Worm (Caenorhabditis elegans): ENCODE data around the gene M01F1.4.

Gene M01F1.4

DNA sequence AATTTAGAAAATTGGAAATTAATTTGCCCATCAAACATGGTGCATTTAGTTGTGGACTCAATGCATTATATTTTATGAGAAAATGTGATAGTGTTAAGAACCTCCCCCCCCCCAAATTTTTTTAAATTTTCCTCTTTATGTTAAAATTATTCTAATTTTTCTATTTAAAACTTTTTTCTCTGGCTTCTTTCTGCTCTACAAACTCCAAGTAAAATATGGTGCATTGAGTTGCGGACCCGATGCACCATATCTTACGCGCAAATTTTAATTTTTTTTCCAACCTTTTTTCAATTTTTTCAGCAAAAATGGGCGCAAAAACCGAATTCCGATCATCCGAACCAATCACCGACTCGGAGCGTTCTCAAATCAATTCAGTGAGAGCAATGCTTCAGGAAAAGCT, 27.5 kb downstream of the M01F1.4 start, which contains the start of gene C34C12.6:
TSS of gene C34C12.6 (plus strand) at position 301 of the 400 bp plus-strand sequence.
- TF ChIP-seq ceh-16 (tag; optimal IDR thresholded peaks at IDR 0.05) (no peak), nhr-10 (tag; optimal IDR thresholded peaks at IDR 0.05) (no peak), unc-55 (GFP tag; optimal IDR thresholded peaks at IDR 0.05) (no peak), egl-27 (tag; optimal IDR thresholded peaks at IDR 0.05) (no peak), ZK546.5 (tag; optimal IDR thresholded peaks at IDR 0.05) (no peak), sem-4 (tag; optimal IDR thresholded peaks at IDR 0.05) (no peak), lin-39 (tag; optimal IDR thresholded peaks at IDR 0.05) (no peak), alr-1 (tag; optimal IDR thresholded peaks at IDR 0.05) (no peak), elt-3 (tag; optimal IDR thresholded peaks at IDR 0.05) (no peak)

DNA sequence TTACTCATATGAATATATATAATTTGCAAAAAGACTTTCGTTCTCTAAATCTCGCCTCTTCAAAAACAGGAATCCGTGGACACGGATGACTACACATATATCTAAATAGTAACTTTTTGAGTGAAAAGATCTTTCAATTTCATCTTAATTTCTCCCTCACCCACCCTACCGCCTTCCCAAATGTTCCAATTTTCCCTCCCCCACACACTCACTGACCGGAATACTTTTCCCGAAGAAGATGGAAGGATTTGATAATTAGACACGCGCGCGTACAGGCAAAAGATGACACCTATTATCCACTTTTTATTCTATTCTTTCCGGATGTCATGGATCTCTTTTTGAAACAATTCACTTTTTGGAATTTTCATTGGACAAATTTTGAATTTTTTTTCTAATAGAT, 28.9 kb downstream of the M01F1.4 start:
- TF ChIP-seq mdl-1 (tag; optimal IDR thresholded peaks at IDR 0.05) (no peak), blmp-1 (tag; optimal IDR thresholded peaks at IDR 0.05; ENCODE audit: insufficient read depth) (peak; percentile 15)

DNA sequence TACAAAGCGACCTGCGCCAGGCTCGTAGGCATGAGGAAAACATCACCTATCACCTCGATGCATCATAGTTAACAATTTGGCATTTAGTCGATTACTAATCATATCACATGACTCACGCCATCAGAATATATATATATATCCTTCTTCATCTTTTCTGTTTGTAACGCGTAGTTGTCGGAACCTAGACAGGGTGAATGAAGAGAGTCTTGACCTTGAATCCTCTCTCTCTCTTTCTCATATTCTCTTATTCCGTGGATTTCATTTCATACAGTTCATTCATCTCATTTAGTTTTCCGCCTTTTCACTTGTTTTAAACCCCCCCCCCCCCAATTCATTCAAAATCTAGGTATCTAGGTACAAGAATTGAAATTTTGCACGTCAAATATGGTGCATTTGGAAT, 29.6 kb downstream of the M01F1.4 start:
- TF ChIP-seq sma-3 (GFP tag; optimal IDR thresholded peaks at IDR 0.05) (peak; percentile 40), R02D3.7 (tag; optimal IDR thresholded peaks at IDR 0.05) (no peak)

DNA sequence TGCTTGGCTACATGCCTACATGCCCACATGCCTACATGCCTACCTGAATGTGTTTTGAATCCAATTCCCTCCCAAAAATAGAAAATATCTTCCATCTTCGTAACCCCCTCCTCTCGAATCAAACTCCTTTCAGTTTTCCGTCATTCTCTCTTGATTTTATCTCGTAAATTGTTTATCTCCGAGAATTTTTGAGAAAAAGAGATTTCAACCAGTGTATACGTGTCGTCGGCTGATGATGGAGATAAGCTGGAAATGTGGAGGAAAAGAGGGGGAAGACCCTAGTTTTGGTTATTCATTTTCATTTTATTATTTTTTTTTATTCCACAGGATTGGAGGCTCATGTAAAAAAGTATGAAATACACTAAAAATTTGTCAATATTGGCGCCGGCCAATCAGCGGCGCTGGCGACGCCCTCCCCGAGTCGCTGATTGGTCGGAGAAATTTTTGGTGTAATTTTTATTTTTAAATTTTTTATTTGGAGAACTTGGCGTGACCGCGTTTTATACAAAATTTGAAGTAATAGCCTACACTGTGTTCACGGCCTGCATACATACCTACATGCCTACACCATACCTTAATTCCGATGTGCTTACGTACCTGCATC, 30.9 kb downstream of the M01F1.4 start:
- TF ChIP-seq ceh-16 (tag; optimal IDR thresholded peaks at IDR 0.05) (peak; percentile 44), blmp-1 (tag; optimal IDR thresholded peaks at IDR 0.05; ENCODE audit: insufficient read depth) (no peak), elt-1 (tag; optimal IDR thresholded peaks at IDR 0.05) (peak; percentile 58)

DNA sequence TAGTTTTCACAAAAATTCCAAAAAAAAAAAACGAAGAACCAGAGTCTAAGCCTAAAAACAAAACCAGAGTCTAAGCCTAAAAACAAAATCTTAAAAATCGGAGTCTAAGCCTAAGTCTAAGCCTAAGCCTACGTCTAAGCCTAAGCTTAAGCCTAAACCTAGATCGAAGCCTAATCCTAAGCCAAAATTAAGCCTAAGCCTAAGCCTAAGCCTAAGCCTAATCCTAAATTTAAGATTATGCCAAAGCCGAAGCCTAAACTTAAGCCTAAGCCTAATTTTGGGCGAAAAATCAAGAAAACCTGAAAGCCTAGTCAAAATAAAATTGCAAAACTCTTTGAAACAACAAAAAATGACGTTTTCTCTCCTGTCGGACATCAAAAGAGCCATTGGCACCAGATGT, 32.5 kb downstream of the M01F1.4 start:
- TF ChIP-seq elt-1 (tag; optimal IDR thresholded peaks at IDR 0.05): no peak
- TF ChIP-seq alr-1 (tag; optimal IDR thresholded peaks at IDR 0.05): no peak
- no peak for TF ChIP-seq blmp-1 (tag; optimal IDR thresholded peaks at IDR 0.05; ENCODE audit: insufficient read depth)
- TF ChIP-seq F13H6.1 (tag; optimal IDR thresholded peaks at IDR 0.05): no peak
- no peak for TF ChIP-seq ztf-11 (tag; optimal IDR thresholded peaks at IDR 0.05)
- no peak for TF ChIP-seq gmeb-1 (tag; optimal IDR thresholded peaks at IDR 0.05)
- TF ChIP-seq ceh-16 (tag; optimal IDR thresholded peaks at IDR 0.05): no peak
- no peak for TF ChIP-seq sem-4 (tag; optimal IDR thresholded peaks at IDR 0.05)
- TF ChIP-seq aly-2 (tag; optimal IDR thresholded peaks at IDR 0.05): no peak
- no peak for TF ChIP-seq nhr-77 (tag; optimal IDR thresholded peaks at IDR 0.05)
- no peak for TF ChIP-seq unc-39 (tag; optimal IDR thresholded peaks at IDR 0.05)
- TF ChIP-seq C34F6.9 (tag; optimal IDR thresholded peaks at IDR 0.05): no peak

DNA sequence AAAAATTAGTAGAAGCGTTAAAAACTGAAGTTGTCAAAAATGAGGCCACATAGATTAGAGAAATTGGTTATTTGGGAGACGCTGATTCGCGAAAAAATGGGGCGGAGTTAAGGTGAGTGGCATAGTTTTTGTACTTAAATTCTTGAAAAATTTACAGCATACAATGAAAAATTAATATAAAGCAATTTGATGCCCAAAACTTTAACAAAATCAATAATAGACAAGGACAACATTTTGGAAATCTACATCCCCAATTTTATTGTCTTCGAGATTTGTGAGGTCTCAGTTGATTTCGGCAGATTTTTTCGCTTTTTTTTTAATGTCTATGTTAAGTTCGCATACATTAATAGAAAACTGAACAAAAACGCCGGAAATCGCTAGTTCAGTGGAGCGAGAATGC, 33.6 kb downstream of the M01F1.4 start:
- TF ChIP-seq unc-55 (GFP tag; optimal IDR thresholded peaks at IDR 0.05): peak; percentile 29
- TF ChIP-seq nhr-129 (tag; optimal IDR thresholded peaks at IDR 0.05): no peak
- TF ChIP-seq mbf-1 (tag; optimal IDR thresholded peaks at IDR 0.05): no peak
- peak; percentile 60 for TF ChIP-seq sma-3 (GFP tag; optimal IDR thresholded peaks at IDR 0.05)
- peak; percentile 0 for TF ChIP-seq gmeb-1 (tag; optimal IDR thresholded peaks at IDR 0.05)
- peak; percentile 6 for TF ChIP-seq C34F6.9 (tag; optimal IDR thresholded peaks at IDR 0.05)
- peak in 1 of 2 experiments; percentile 39 for TF ChIP-seq lsy-2 (tag; optimal IDR thresholded peaks at IDR 0.05)

DNA sequence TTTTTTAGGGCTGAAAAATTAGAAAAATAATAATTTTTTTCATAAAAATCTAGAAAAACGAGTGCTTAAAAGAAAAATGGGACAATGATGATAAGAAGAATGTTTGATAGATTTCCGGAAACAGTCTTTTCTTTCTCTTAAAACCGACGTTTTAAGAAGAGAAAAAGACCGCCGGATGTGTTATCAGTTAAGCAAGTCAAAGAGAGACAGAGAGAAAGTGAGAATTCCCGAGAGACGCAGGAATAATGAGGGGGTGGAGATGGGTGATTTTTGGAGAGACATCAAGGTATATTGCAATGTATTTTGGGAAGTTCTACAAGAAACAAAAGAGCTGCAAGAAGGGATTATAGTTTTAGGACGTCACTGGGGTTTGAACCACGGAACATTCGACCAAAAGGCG, 34.3 kb downstream of the M01F1.4 start, which contains the start of gene C34C12.9:
TSS of gene C34C12.9 (minus strand) at position 16 of the 400 bp plus-strand sequence.
- TF ChIP-seq nhr-23 (tag; optimal IDR thresholded peaks at IDR 0.05) (no peak), fos-1 (tag; optimal IDR thresholded peaks at IDR 0.05) (no peak), alr-1 (tag; optimal IDR thresholded peaks at IDR 0.05) (no peak), nhr-10 (tag; optimal IDR thresholded peaks at IDR 0.05) (no peak), crh-2 (tag; optimal IDR thresholded peaks at IDR 0.05) (no peak), nhr-12 (tag; optimal IDR thresholded peaks at IDR 0.05) (no peak), nhr-129 (tag; optimal IDR thresholded peaks at IDR 0.05) (no peak), nhr-6 (tag; optimal IDR thresholded peaks at IDR 0.05) (no peak), mdl-1 (tag; optimal IDR thresholded peaks at IDR 0.05) (no peak), nhr-25 (tag; optimal IDR thresholded peaks at IDR 0.05) (no peak), elt-3 (tag; optimal IDR thresholded peaks at IDR 0.05) (no peak)

Measured in whole organism, L2 larva.